Worm (Caenorhabditis elegans): ENCODE data around the gene ptp-2.

DNA sequence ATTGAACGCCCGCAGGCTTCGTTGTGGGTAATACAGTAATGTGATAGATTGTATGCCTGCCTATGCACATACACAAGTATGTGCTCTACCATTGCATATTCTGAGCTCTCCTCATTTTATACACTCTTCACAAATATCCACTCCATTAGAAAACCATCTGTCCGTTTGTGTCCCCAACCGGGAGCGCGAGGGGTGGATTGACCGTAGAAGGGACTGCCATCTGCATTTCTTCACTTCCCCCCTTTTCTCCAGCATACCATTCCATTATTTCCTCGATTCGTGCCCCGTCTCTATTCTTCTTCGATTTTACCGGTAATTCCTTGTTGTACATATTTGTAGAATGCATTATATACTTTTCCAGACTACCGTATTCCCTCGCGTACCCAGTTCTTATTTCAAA is 14.7 kb downstream of the ptp-2 start:
- TF ChIP-seq nhr-237 (tag; optimal IDR thresholded peaks at IDR 0.05) (no peak), nhr-76 (tag; optimal IDR thresholded peaks at IDR 0.05) (no peak), madf-5 (GFP tag; IDR thresholded peaks at IDR 0.05) (no peak), mxl-3 (GFP tag; optimal IDR thresholded peaks at IDR 0.05) (no peak), skn-1 (tag; optimal IDR thresholded peaks at IDR 0.05) (no peak), F10B5.3 (tag; optimal IDR thresholded peaks at IDR 0.05) (no peak)
